Fruit fly (Drosophila melanogaster) whole organism, prepupa: ENCODE data around the gene CG42750.

ENCODE experiments used
- Blimp-1 ChIP-seq: fragments of 200-800 bp; sonication (Bioruptor generic); optimal IDR thresholded peaks from 3 replicates; lab custom pipeline; 2017; ENCODE audit warnings: missing biosample characterization, missing genetic modification characterization, mild to moderate bottlenecking, moderate library complexity, missing genetic modification reagents
- CG10631 ChIP-seq: fragments of 200-800 bp; sonication (Bioruptor generic); optimal IDR thresholded peaks from 2 replicates; lab custom pipeline; 2016; ENCODE audit warnings: missing biosample characterization, missing genetic modification characterization
- CG11902 ChIP-seq: fragments of 200-800 bp; sonication (Bioruptor generic); optimal IDR thresholded peaks from 3 replicates; lab custom pipeline; 2016; ENCODE audit warnings: missing biosample characterization, missing genetic modification characterization
- CG15336 ChIP-seq: fragments of 200-800 bp; sonication (Bioruptor generic); IDR thresholded peaks from 2 replicates; pipeline ENCODE4 v1.3.6; 2022; ENCODE audit warnings: missing biosample characterization, missing genetic modification characterization
- CG1621 ChIP-seq: fragments of 200-800 bp; sonication (Bioruptor generic); optimal IDR thresholded peaks from 3 replicates; lab custom pipeline; 2018; ENCODE audit warnings: missing biosample characterization, mild to moderate bottlenecking, missing genetic modification characterization
- CG31627 ChIP-seq: fragments of 200-800 bp; sonication (Bioruptor generic); optimal IDR thresholded peaks from 3 replicates; lab custom pipeline; 2016; ENCODE audit warnings: missing biosample characterization, missing genetic modification characterization
- CG32006 ChIP-seq: fragments of 200-800 bp; sonication (Bioruptor generic); optimal IDR thresholded peaks from 3 replicates; lab custom pipeline; 2017; ENCODE audit warnings: missing biosample characterization, mild to moderate bottlenecking, missing genetic modification characterization
- CG4318 ChIP-seq: fragments of 200-800 bp; sonication (Bioruptor generic); optimal IDR thresholded peaks from 3 replicates; lab custom pipeline; 2017; ENCODE audit warnings: missing biosample characterization, mild to moderate bottlenecking, missing genetic modification characterization
- CG6163 ChIP-seq: fragments of 200-800 bp; sonication (Bioruptor generic); IDR thresholded peaks from 3 replicates; pipeline ENCODE4 v1.3.6; 2022; ENCODE audit warnings: missing biosample characterization, missing genetic modification characterization
- CG6276 ChIP-seq: fragments of 200-800 bp; sonication (Bioruptor generic); optimal IDR thresholded peaks from 2 replicates; lab custom pipeline; 2017; ENCODE audit warnings: missing biosample characterization, mild to moderate bottlenecking, missing genetic modification characterization
- CG6792 ChIP-seq: fragments of 200-800 bp; sonication (Bioruptor generic); optimal IDR thresholded peaks from 3 replicates; lab custom pipeline; 2016; ENCODE audit warnings: missing biosample characterization, missing genetic modification characterization
- CG7368 ChIP-seq: fragments of 200-800 bp; sonication (Bioruptor generic); optimal IDR thresholded peaks from 3 replicates; lab custom pipeline; 2016; ENCODE audit warnings: missing biosample characterization, missing genetic modification characterization
- CG8119 ChIP-seq: fragments of 200-800 bp; sonication (Bioruptor generic); IDR thresholded peaks from 3 replicates; pipeline ENCODE4 v1.3.6; 2022; ENCODE audit warnings: missing biosample characterization, missing genetic modification characterization
- CG8632 ChIP-seq: fragments of 200-800 bp; sonication (Bioruptor generic); optimal IDR thresholded peaks from 3 replicates; lab custom pipeline; 2016; ENCODE audit warnings: missing biosample characterization, missing genetic modification characterization
- CG9139 ChIP-seq: fragments of 200-800 bp; sonication (Bioruptor generic); optimal IDR thresholded peaks from 3 replicates; lab custom pipeline; 2017; ENCODE audit warnings: missing biosample characterization, mild to moderate bottlenecking, missing genetic modification characterization
- Eip75B ChIP-seq: fragments of 200-800 bp; sonication (Bioruptor generic); optimal IDR thresholded peaks from 3 replicates; lab custom pipeline; 2016; ENCODE audit warnings: missing biosample characterization, missing genetic modification characterization
- Eip78C ChIP-seq: fragments of 200-800 bp; sonication (Bioruptor generic); peaks from one replicate; lab custom pipeline; 2016; ENCODE audit warnings: missing biosample characterization, missing genetic modification characterization
- Ets21C ChIP-seq: fragments of 200-800 bp; sonication (Bioruptor generic); optimal IDR thresholded peaks from 3 replicates; lab custom pipeline; 2016; ENCODE audit warnings: missing biosample characterization, missing genetic modification characterization
- Ets96B ChIP-seq: fragments of 200-800 bp; optimal IDR thresholded peaks from 2 replicates; lab custom pipeline; 2019; ENCODE audit warnings: missing biosample characterization, mild to moderate bottlenecking, missing genetic modification characterization, moderate library complexity
- Gug ChIP-seq: fragments of 200-800 bp; sonication (Bioruptor generic); IDR thresholded peaks from 2 replicates; pipeline ENCODE4 v1.3.6; 2022; ENCODE audit warnings: missing biosample characterization, missing genetic modification characterization
- Hr39 ChIP-seq: fragments of 200-800 bp; sonication (Bioruptor generic); optimal IDR thresholded peaks from 2 replicates; lab custom pipeline; 2016; ENCODE audit warnings: missing biosample characterization, missing genetic modification characterization
- Hr4 ChIP-seq: fragments of 200-800 bp; sonication (Bioruptor generic); optimal IDR thresholded peaks from 3 replicates; lab custom pipeline; 2016; ENCODE audit warnings: missing biosample characterization, missing genetic modification characterization
- Met ChIP-seq: fragments of 200-800 bp; sonication (Bioruptor generic); optimal IDR thresholded peaks from 3 replicates; lab custom pipeline; 2016; ENCODE audit warnings: missing biosample characterization, missing genetic modification characterization
- Smox ChIP-seq: fragments of 200-800 bp; sonication (Bioruptor generic); optimal IDR thresholded peaks from 3 replicates; lab custom pipeline; 2016; ENCODE audit warnings: missing biosample characterization, missing genetic modification characterization
- Sox15 ChIP-seq: fragments of 200-800 bp; sonication (Bioruptor generic); optimal IDR thresholded peaks from 3 replicates; lab custom pipeline; 2016; ENCODE audit warnings: missing biosample characterization, missing genetic modification characterization
- achi ChIP-seq: fragments of 200-800 bp; sonication (Bioruptor generic); optimal IDR thresholded peaks from 3 replicates; lab custom pipeline; 2016; ENCODE audit warnings: missing biosample characterization, missing genetic modification characterization
- acj6 ChIP-seq: fragments of 200-800 bp; sonication (Bioruptor generic); optimal IDR thresholded peaks from 3 replicates; lab custom pipeline; 2016; ENCODE audit warnings: missing biosample characterization, missing genetic modification characterization
- cyc ChIP-seq: fragments of 200-800 bp; sonication (Bioruptor generic); optimal IDR thresholded peaks from 3 replicates; lab custom pipeline; 2016; ENCODE audit warnings: missing biosample characterization, missing genetic modification characterization
- dac ChIP-seq: fragments of 200-800 bp; sonication (Bioruptor generic); optimal IDR thresholded peaks from 2 replicates; lab custom pipeline; 2017; ENCODE audit warnings: missing biosample characterization, mild to moderate bottlenecking, missing genetic modification characterization
- dsx ChIP-seq: fragments of 200-800 bp; optimal IDR thresholded peaks from 3 replicates; lab custom pipeline; 2019; ENCODE audit warnings: missing biosample characterization, mild to moderate bottlenecking, missing genetic modification characterization, moderate library complexity; ENCODE audit not compliant: poor library complexity, severe bottlenecking
- esn ChIP-seq: fragments of 200-800 bp; sonication (Bioruptor generic); optimal IDR thresholded peaks from 2 replicates; lab custom pipeline; 2016; ENCODE audit warnings: missing biosample characterization, mild to moderate bottlenecking, missing genetic modification characterization, moderate library complexity
- fd85E ChIP-seq: fragments of 200-800 bp; sonication (Bioruptor generic); optimal IDR thresholded peaks from 3 replicates; lab custom pipeline; 2016; ENCODE audit warnings: missing biosample characterization, missing genetic modification characterization
- lz ChIP-seq: fragments of 200-800 bp; sonication (Bioruptor generic); optimal IDR thresholded peaks from 3 replicates; lab custom pipeline; 2016; ENCODE audit warnings: missing biosample characterization, missing genetic modification characterization
- net ChIP-seq: fragments of 200-800 bp; sonication (Bioruptor generic); optimal IDR thresholded peaks from 3 replicates; lab custom pipeline; 2016; ENCODE audit warnings: missing biosample characterization, missing genetic modification characterization
- spab ChIP-seq: fragments of 200-800 bp; sonication (Bioruptor generic); optimal IDR thresholded peaks from 2 replicates; lab custom pipeline; 2017; ENCODE audit warnings: missing biosample characterization, mild to moderate bottlenecking, missing genetic modification characterization, missing genetic modification reagents
- ss ChIP-seq, 2 experiments: fragments of 200-800 bp; sonication (Bioruptor generic); optimal IDR thresholded peaks; 2 replicates in 1 of 2; 3 replicates in 1 of 2; lab custom pipeline; 2017 to 2018; ENCODE audit warnings: mild to moderate bottlenecking in 2 of 2, missing biosample characterization in 2 of 2, missing genetic modification characterization in 2 of 2, moderate library complexity in 1 of 2
- svp ChIP-seq: fragments of 200-800 bp; sonication (Bioruptor generic); peaks from one replicate; lab custom pipeline; 2016; ENCODE audit warnings: missing biosample characterization, missing genetic modification characterization

The CG42750 gene

dm6 chr2L:18294421-18294890 is 18.9 kb upstream of the CG42750 start, which contains the start of gene CG5790:
CG5790 (plus strand) TSS chr2L:18294840.
- TF ChIP-seq CG31627 (GFP tag; lab: Kevin White, UChicago) (no peak), Met (GFP tag; lab: Kevin White, UChicago) (no peak), Ets21C (GFP tag; lab: Kevin White, UChicago) (no peak), dac (GFP tag; lab: Kevin White, UChicago) (no peak), CG6792 (GFP tag; lab: Kevin White, UChicago) (no peak), Ets96B (no peak), CG15336 (GFP tag; lab: Robert Waterston, UW) (no peak), Eip78C (no peak), CG8632 (GFP tag; lab: Kevin White, UChicago) (no peak), CG11902 (GFP tag; lab: Kevin White, UChicago) (no peak), svp (GFP tag; lab: Kevin White, UChicago) (no peak), fd85E (no peak), CG7368 (no peak), spab (GFP tag; lab: Kevin White, UChicago) (no peak)
- TF ChIP-seq, all 60 proteins: peak for 0

dm6 chr2L:18292222-18292621 is 16.7 kb upstream of the CG42750 start, which contains the start of gene Sfp36F:
Sfp36F (plus strand) TSS chr2L:18292522.
- TF ChIP-seq cyc (GFP tag; lab: Kevin White, UChicago) = no peak

dm6 chr2L:18291362-18291761 is 15.8 kb upstream of the CG42750 start, which contains the start of gene CG43362:
CG43362 (minus strand) TSS chr2L:18291462.
- TF ChIP-seq ss (GFP tag; optimal IDR thresholded peaks at IDR 0.05; lab: Kevin White, UChicago) (no peak), CG6276 (GFP tag; lab: Kevin White, UChicago) (no peak), Hr39 (GFP tag; lab: Kevin White, UChicago) (no peak), CG7368 (no peak), lz (GFP tag; lab: Kevin White, UChicago) (no peak), CG11902 (GFP tag; lab: Kevin White, UChicago) (no peak), Blimp-1 (no peak), Eip75B (GFP tag; lab: Kevin White, UChicago) (no peak), achi (GFP tag; lab: Kevin White, UChicago) (no peak), Smox (GFP tag; lab: Kevin White, UChicago) (no peak), fd85E (no peak), Gug (no peak), Sox15 (no peak)

- no peak for TF ChIP-seq CG1621 (tag; lab: Kevin White, UChicago)
- TF ChIP-seq dsx (GFP tag; lab: Kevin White, UChicago) = no peak
- peak; percentile 9 for TF ChIP-seq spab (GFP tag; lab: Kevin White, UChicago)
- TF ChIP-seq CG32006 = peak; percentile 33
- TF ChIP-seq Ets96B = peak; percentile 1
- TF ChIP-seq achi (GFP tag; lab: Kevin White, UChicago) = peak; percentile 8
- TF ChIP-seq CG10631 (GFP tag; lab: Kevin White, UChicago) = peak; percentile 2
- 0 out of 3 replicates have a peak, but pooled peaks have one; percentile 42 for TF ChIP-seq CG8119 (GFP tag; lab: Robert Waterston, UW)
- no peak for TF ChIP-seq CG9139 (GFP tag; lab: Kevin White, UChicago)
- TF ChIP-seq CG4318 = no peak
- TF ChIP-seq CG6163 = peak; percentile 46; the same call in 1 of the 3 replicates
Measured at dm6 chr2L:18287171-18287570, 11.6 kb upstream of the CG42750 start.

dm6 chr2L:18285620-18286019 is 10.1 kb upstream of the CG42750 start, which contains the start of gene CG31787:
CG31787 (minus strand) TSS chr2L:18285720.
- TF ChIP-seq Ets21C (GFP tag; lab: Kevin White, UChicago) = no peak
- no peak for TF ChIP-seq Smox (GFP tag; lab: Kevin White, UChicago)
- no peak for TF ChIP-seq CG31627 (GFP tag; lab: Kevin White, UChicago)
- TF ChIP-seq acj6 (GFP tag; lab: Kevin White, UChicago) = no peak
- TF ChIP-seq CG32006 = no peak
- no peak for TF ChIP-seq Hr4 (GFP tag; lab: Kevin White, UChicago)
- no peak for TF ChIP-seq CG6163
- TF ChIP-seq Sox15 = no peak
- no peak for TF ChIP-seq net (GFP tag; lab: Kevin White, UChicago)
- no peak for TF ChIP-seq esn (GFP tag; lab: Kevin White, UChicago)
- no peak for TF ChIP-seq CG11902 (GFP tag; lab: Kevin White, UChicago)
- no peak for TF ChIP-seq CG7368
